Worm (Caenorhabditis elegans) whole organism, L2 larva: ENCODE results near the gene srg-6.

Source experiments
- aly-2 ChIP-seq: fragments of 150-350 bp; optimal IDR thresholded peaks from 2 replicates; lab custom pipeline; 2014; ENCODE audit warnings: missing biosample characterization, missing genetic modification characterization
- elt-1 ChIP-seq: fragments of 150-350 bp; optimal IDR thresholded peaks from 2 replicates; lab custom pipeline; 2014; ENCODE audit warnings: missing biosample characterization, missing genetic modification characterization
- fos-1 ChIP-seq: fragments of 150-350 bp; optimal IDR thresholded peaks from 2 replicates; lab custom pipeline; 2014; ENCODE audit warnings: missing biosample characterization, missing genetic modification characterization
- lin-39 ChIP-seq: fragments of 150-350 bp; optimal IDR thresholded peaks from 2 replicates; lab custom pipeline; 2014; ENCODE audit warnings: missing biosample characterization, missing genetic modification reagents, missing genetic modification characterization
- nhr-21 ChIP-seq: fragments of 150-350 bp; optimal IDR thresholded peaks from 2 replicates; lab custom pipeline; 2014; ENCODE audit warnings: missing biosample characterization, missing genetic modification characterization
- nhr-6 ChIP-seq: fragments of 150-350 bp; optimal IDR thresholded peaks from 2 replicates; lab custom pipeline; 2014; ENCODE audit warnings: missing biosample characterization, missing genetic modification characterization
- snpc-4 ChIP-seq: fragments of 150-350 bp; optimal IDR thresholded peaks from 2 replicates; lab custom pipeline; 2014; ENCODE audit warnings: missing biosample characterization, missing genetic modification characterization
- unc-62 ChIP-seq: fragments of 150-350 bp; optimal IDR thresholded peaks from 2 replicates; lab custom pipeline; 2014; ENCODE audit warnings: missing biosample characterization, missing genetic modification reagents, missing genetic modification characterization

- TF ChIP-seq nhr-6 (tag; lab: Kevin White, UChicago): no peak
- TF ChIP-seq snpc-4: no peak
- TF ChIP-seq unc-62 (GFP tag; lab: Kevin White, UChicago): no peak
- no peak for TF ChIP-seq nhr-21
- no peak for TF ChIP-seq elt-1 (tag; lab: Kevin White, UChicago)
- TF ChIP-seq aly-2 (tag; lab: Kevin White, UChicago): no peak
- no peak for TF ChIP-seq lin-39 (tag; lab: Kevin White, UChicago)
- no peak for TF ChIP-seq fos-1 (tag; lab: Kevin White, UChicago)
These were observed 17.6 kb downstream of the srg-6 start, which contains the start of the genes gen-1 and stt-3 for ce11 chrIII:6248064-6248687.
